Fruit fly (Drosophila melanogaster) Kc167 (cell line): ENCODE measurements around the gene Ddc.

Experiments
- Myc ChIP-seq: fragments of >200 bp; optimal IDR thresholded peaks from 2 replicates; lab custom pipeline; 2017; ENCODE audit warnings: missing external identifiers
- Sin3A ChIP-seq: fragments of >200 bp; optimal IDR thresholded peaks from 2 replicates; lab custom pipeline; 2018; ENCODE audit warnings: missing external identifiers
- h ChIP-seq: fragments of >200 bp; optimal IDR thresholded peaks from 3 replicates; lab custom pipeline; 2018; ENCODE audit warnings: missing external identifiers
- psq ChIP-seq: fragments of >200 bp; optimal IDR thresholded peaks from 2 replicates; lab custom pipeline; 2017; ENCODE audit warnings: missing external identifiers
- ttk ChIP-seq: sonication (Bioruptor generic); optimal IDR thresholded peaks from 2 replicates; lab custom pipeline; 2017; ENCODE audit warnings: missing external identifiers

DNA sequence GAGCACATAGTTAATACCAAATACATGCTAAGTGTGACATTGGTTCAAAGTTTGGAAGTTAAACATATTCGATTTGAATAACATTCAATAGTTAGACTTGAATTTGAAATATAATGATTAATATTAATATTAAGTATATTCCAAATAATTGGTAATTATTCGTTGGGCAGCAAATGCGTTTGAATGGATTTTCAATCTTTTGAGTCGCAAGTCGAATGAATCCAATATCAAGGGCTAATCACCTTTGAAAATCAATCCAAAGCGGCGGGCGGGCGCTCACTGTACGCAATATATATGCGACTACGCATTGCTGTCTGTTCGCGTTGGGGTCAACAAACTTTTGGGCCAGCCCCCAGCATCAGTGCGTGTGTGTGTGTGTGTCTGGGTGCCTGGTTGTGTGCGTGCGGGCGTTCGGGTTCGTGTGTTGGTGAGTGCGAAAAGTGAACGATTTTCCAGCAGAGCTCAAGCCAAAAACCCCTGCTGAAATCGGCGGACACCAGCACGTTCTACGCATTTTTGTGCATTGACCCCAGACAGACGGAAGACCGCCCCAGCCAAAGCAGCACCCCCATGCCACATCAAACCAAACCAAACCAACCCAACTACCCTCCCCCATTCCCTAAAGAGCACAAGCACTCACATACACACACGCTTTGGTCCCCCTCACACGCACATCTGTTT lies 18.4 kb upstream of the Ddc start:
- no peak for TF ChIP-seq Sin3A (lab: Kevin White, UChicago)
- no peak for TF ChIP-seq psq (lab: Kevin White, UChicago)
- no peak for TF ChIP-seq ttk (lab: Kevin White, UChicago)
- no peak for TF ChIP-seq h (lab: Kevin White, UChicago)
- no peak for TF ChIP-seq Myc (lab: Kevin White, UChicago)
